Worm (Caenorhabditis elegans): Measurements from ENCODE around the gene acr-5.

Gene acr-5

ce11 chrIII:6464113-6464571, 50.4 kb downstream of the acr-5 start (continued):
- peak; percentile 96 for TF ChIP-seq elt-2 (tag; optimal IDR thresholded peaks at IDR 0.05)
- no peak for TF ChIP-seq unc-30 (tag; optimal IDR thresholded peaks at IDR 0.05)
- TF ChIP-seq grh-1 (GFP tag; IDR thresholded peaks at IDR 0.05) = peak; percentile 58
- TF ChIP-seq vab-15 (tag; optimal IDR thresholded peaks at IDR 0.05) = no peak
- TF ChIP-seq lin-13 (GFP tag; optimal IDR thresholded peaks at IDR 0.05) = peak; percentile 85
- TF ChIP-seq fkh-10 (GFP tag; optimal IDR thresholded peaks at IDR 0.05) = peak; percentile 57
- TF ChIP-seq isw-1 (GFP tag; IDR thresholded peaks at IDR 0.05) = peak; percentile 74
- TF ChIP-seq ceh-88 (GFP tag; IDR thresholded peaks at IDR 0.05) = peak; percentile 76
- peak; percentile 84 for TF ChIP-seq nhr-90 (tag; optimal IDR thresholded peaks at IDR 0.05; ENCODE audit: poor library complexity)
- no peak for TF ChIP-seq aly-2 (tag; optimal IDR thresholded peaks at IDR 0.05)
- TF ChIP-seq swsn-7 (tag; optimal IDR thresholded peaks at IDR 0.05) = peak; percentile 91
- TF ChIP-seq nhr-237 (tag; optimal IDR thresholded peaks at IDR 0.05) = peak; percentile 6
- TF ChIP-seq nhr-11 (tag; optimal IDR thresholded peaks at IDR 0.05) = no peak
- TF ChIP-seq lin-14 (GFP tag; optimal IDR thresholded peaks at IDR 0.05) = peak; percentile 95
- peak; percentile 86 for TF ChIP-seq skn-1 (tag; optimal IDR thresholded peaks at IDR 0.05)
- TF ChIP-seq nhr-12 (tag; optimal IDR thresholded peaks at IDR 0.05) = no peak
- peak; percentile 87 for TF ChIP-seq nhr-85 (tag)
- peak; percentile 64 for TF ChIP-seq unc-86 (tag; optimal IDR thresholded peaks at IDR 0.05)
- TF ChIP-seq ceh-90 (tag; optimal IDR thresholded peaks at IDR 0.05) = no peak
- no peak for TF ChIP-seq nhr-28 (tag; optimal IDR thresholded peaks at IDR 0.05)
- peak; percentile 61 to 83 for TF ChIP-seq efl-1 (optimal IDR thresholded peaks at IDR 0.05)
- peak; percentile 80 to 98 for TF ChIP-seq efl-1 (GFP tag; optimal IDR thresholded peaks at IDR 0.05 in 1 of 2)
- TF ChIP-seq pax-3 (tag; optimal IDR thresholded peaks at IDR 0.05) = peak; percentile 69
- TF ChIP-seq ama-1 (optimal IDR thresholded peaks at IDR 0.05) = no peak
- TF ChIP-seq nhr-47 (tag; optimal IDR thresholded peaks at IDR 0.05) = peak; percentile 90
- TF ChIP-seq lin-15B (tag; optimal IDR thresholded peaks at IDR 0.05) = peak; percentile 69
- TF ChIP-seq aha-1 (tag; optimal IDR thresholded peaks at IDR 0.05) = peak; percentile 3
- peak; percentile 55 for TF ChIP-seq zip-4 (GFP tag; optimal IDR thresholded peaks at IDR 0.05)
- no peak for TF ChIP-seq nhr-84 (tag; optimal IDR thresholded peaks at IDR 0.05)
- no peak for TF ChIP-seq pag-3 (tag; optimal IDR thresholded peaks at IDR 0.05; ENCODE audit: borderline replicate concordance, insufficient read depth)
- peak; percentile 62 for TF ChIP-seq ceh-8 (GFP tag; optimal IDR thresholded peaks at IDR 0.05)
- TF ChIP-seq nhr-76 (tag; optimal IDR thresholded peaks at IDR 0.05) = no peak
- TF ChIP-seq unc-130 (tag; optimal IDR thresholded peaks at IDR 0.05) = peak; percentile 68

ce11 chrIII:6463679-6464078, 50.9 kb downstream of the acr-5 start, which contains the start of gene dlc-1:
dlc-1 (minus strand) TSS chrIII:6463779.
- TF ChIP-seq nhr-77 (tag; optimal IDR thresholded peaks at IDR 0.05) = no peak
- no peak for TF ChIP-seq efl-1 (optimal IDR thresholded peaks at IDR 0.05)
- peak in 1 of 2 experiments; percentile 57 for TF ChIP-seq efl-1 (GFP tag; optimal IDR thresholded peaks at IDR 0.05 in 1 of 2)

- TF ChIP-seq unc-86 (tag; optimal IDR thresholded peaks at IDR 0.05) (no peak), tbx-2 (tag; optimal IDR thresholded peaks at IDR 0.05) (no peak), nhr-85 (tag) (peak; percentile 9), ceh-90 (tag; optimal IDR thresholded peaks at IDR 0.05) (no peak), elt-3 (tag; optimal IDR thresholded peaks at IDR 0.05) (no peak), nhr-90 (tag; optimal IDR thresholded peaks at IDR 0.05; ENCODE audit: poor library complexity) (peak; percentile 12), hpl-2 (GFP tag; optimal IDR thresholded peaks at IDR 0.05) (no peak), mep-1 (tag; optimal IDR thresholded peaks at IDR 0.05) (no peak), mef-2 (tag; optimal IDR thresholded peaks at IDR 0.05) (no peak), ces-1 (GFP tag; optimal IDR thresholded peaks at IDR 0.05) (no peak), unc-30 (tag; optimal IDR thresholded peaks at IDR 0.05) (no peak), unc-130 (tag; optimal IDR thresholded peaks at IDR 0.05) (no peak), nhr-237 (tag; optimal IDR thresholded peaks at IDR 0.05) (no peak), nhr-19 (GFP tag; conservative IDR thresholded peaks at IDR 0.05) (0 out of 2 replicates have a peak, but pooled peaks have one; percentile 2), sptf-1 (tag; optimal IDR thresholded peaks at IDR 0.05) (no peak), unc-98 (GFP tag; IDR thresholded peaks at IDR 0.05) (no peak), lin-14 (GFP tag; optimal IDR thresholded peaks at IDR 0.05) (no peak), nhr-28 (tag; optimal IDR thresholded peaks at IDR 0.05) (no peak), efl-1 (optimal IDR thresholded peaks at IDR 0.05) (no peak), efl-1 (GFP tag; optimal IDR thresholded peaks at IDR 0.05 in 1 of 2) (no peak), isw-1 (GFP tag; IDR thresholded peaks at IDR 0.05) (no peak), snu-23 (GFP tag; optimal IDR thresholded peaks at IDR 0.05) (peak; percentile 11), nhr-71 (tag; optimal IDR thresholded peaks at IDR 0.05) (peak; percentile 56), ztf-4 (tag; optimal IDR thresholded peaks at IDR 0.05) (peak; percentile 66), xbp-1 (tag; optimal IDR thresholded peaks at IDR 0.05) (no peak), efl-3 (GFP tag; optimal IDR thresholded peaks at IDR 0.05) (no peak), pag-3 (tag; optimal IDR thresholded peaks at IDR 0.05; ENCODE audit: borderline replicate concordance, insufficient read depth) (no peak), C34B4.2 (tag; optimal IDR thresholded peaks at IDR 0.05) (no peak), hlh-4 (tag; optimal IDR thresholded peaks at IDR 0.05) (no peak)
These were observed 52.0 kb downstream of the acr-5 start, which contains the start of gene T26A5.8 for ce11 chrIII:6462610-6463009. T26A5.8 (minus strand) TSS chrIII:6462856.
